Fruit fly (Drosophila melanogaster): ENCODE measurements around the gene mura.

DNA sequence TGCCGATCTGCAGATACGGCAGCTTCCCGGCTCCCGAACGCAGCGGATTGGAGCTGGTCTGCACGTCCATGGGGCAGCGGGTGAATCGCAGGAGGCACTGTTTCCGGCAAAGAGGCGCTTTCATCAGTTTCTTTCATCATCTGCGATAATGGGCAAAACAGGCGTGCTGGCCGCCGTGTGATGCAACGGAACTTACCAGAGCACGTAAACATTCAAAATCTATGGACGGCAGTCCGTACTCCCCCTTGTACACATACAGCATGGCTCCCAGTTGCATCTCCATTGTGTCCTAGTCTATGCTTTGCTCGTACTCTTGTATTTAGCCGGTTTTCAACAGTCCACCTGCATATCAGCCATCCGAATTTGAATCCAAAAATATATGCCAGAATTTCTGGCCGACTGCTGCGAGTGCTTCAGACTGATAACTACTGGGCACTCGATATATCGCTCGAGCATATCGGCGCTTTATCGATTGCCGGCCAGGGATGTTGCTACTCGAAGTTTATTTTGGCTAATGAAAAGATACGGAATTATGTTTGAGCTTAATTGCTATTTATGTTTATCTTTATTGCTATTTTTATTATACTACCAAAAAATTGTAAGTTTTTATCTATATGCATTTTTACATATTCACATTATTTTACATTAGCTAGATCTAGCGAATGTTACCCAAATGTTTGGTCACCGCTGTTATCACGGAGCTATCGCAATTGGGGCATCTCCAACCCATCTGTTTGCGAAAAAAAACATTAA lies 11.8 kb upstream of the mura start, which contains the start of the genes CG9393 and Vps45:
- TF ChIP-seq repo (GFP tag; optimal IDR thresholded peaks at IDR 0.05) (no peak), row (GFP tag; IDR thresholded peaks at IDR 0.05) (peak; percentile 89), schlank (tag; optimal IDR thresholded peaks at IDR 0.05) (no peak), run (tag; optimal IDR thresholded peaks at IDR 0.05) (no peak), CG18764 (GFP tag; optimal IDR thresholded peaks at IDR 0.05) (peak; percentile 33), CG12659 (GFP tag; optimal IDR thresholded peaks at IDR 0.05) (peak; percentile 78), chn (GFP tag; optimal IDR thresholded peaks at IDR 0.05) (peak; percentile 83), CHES-1-like (GFP tag; optimal IDR thresholded peaks at IDR 0.05) (peak; percentile 54), CG8478 (optimal IDR thresholded peaks at IDR 0.05) (no peak), CG31365 (tag; optimal IDR thresholded peaks at IDR 0.05) (no peak), CG18011 (GFP tag; optimal IDR thresholded peaks at IDR 0.05) (peak; percentile 25), sim (GFP tag; IDR thresholded peaks at IDR 0.05) (no peak), Dfd (GFP tag; optimal IDR thresholded peaks at IDR 0.05) (no peak)
